Worm (Caenorhabditis elegans) whole organism, early embryonic: Measurements from ENCODE around the gene W03A5.1.

Experiments
- aly-1 ChIP-seq: sonication (generic microtip); optimal IDR thresholded peaks from 2 replicates; lab custom pipeline; 2016; ENCODE audit warnings: missing genetic modification characterization, missing compliant biosample characterization
- ama-1 ChIP-seq: fragments of 150-350 bp; optimal IDR thresholded peaks from 2 replicates; lab custom pipeline; 2014
- flt-1 ChIP-seq: fragments of 200-800 bp; sonication (Bioruptor generic); IDR thresholded peaks from 2 replicates; pipeline ENCODE4 v1.3.6; 2022; ENCODE audit warnings: missing genetic modification characterization, missing compliant biosample characterization
- hmbx-1 ChIP-seq: sonication (generic microtip); optimal IDR thresholded peaks from 2 replicates; lab custom pipeline; 2016; ENCODE audit warnings: mild to moderate bottlenecking, missing genetic modification characterization, missing compliant biosample characterization
- hmg-4 ChIP-seq: fragments of 200-800 bp; sonication (Bioruptor generic); optimal IDR thresholded peaks from 2 replicates; lab custom pipeline; 2018; ENCODE audit warnings: mild to moderate bottlenecking, missing genetic modification characterization, missing compliant biosample characterization
- hnd-1 ChIP-seq: sonication (generic microtip); optimal IDR thresholded peaks from 2 replicates; lab custom pipeline; 2016; ENCODE audit warnings: missing genetic modification characterization, missing compliant biosample characterization
- scrt-1 ChIP-seq: fragments of 200-800 bp; sonication (Bioruptor generic); IDR thresholded peaks from 2 replicates; pipeline ENCODE4 v1.3.6; 2022; ENCODE audit warnings: missing genetic modification characterization, missing compliant biosample characterization

- TF ChIP-seq flt-1 (GFP tag; lab: Robert Waterston, UW) (no peak), ama-1 (lab: Kevin White, UChicago) (no peak), scrt-1 (no peak), hmbx-1 (tag; lab: Kevin White, UChicago) (no peak), hmg-4 (no peak), hnd-1 (tag; lab: Kevin White, UChicago) (no peak), aly-1 (tag; lab: Kevin White, UChicago) (no peak)
Measured at ce11 chrIII:5375001-5375532, 32.6 kb upstream of the W03A5.1 start.
